Worm (Caenorhabditis elegans) whole organism, midembryonic: Measurements from ENCODE around the gene nhr-20.

Experiments
- T22C8.4 ChIP-seq: fragments of 200-800 bp; sonication (Bioruptor generic); IDR thresholded peaks from 2 replicates; pipeline ENCODE4 v1.3.6; 2022; ENCODE audit warnings: missing genetic modification characterization, missing compliant biosample characterization
- cog-1 ChIP-seq: sonication (generic microtip); optimal IDR thresholded peaks from 2 replicates; lab custom pipeline; 2016; ENCODE audit warnings: missing genetic modification characterization, missing compliant biosample characterization
- flt-1 ChIP-seq: fragments of 200-800 bp; sonication (Bioruptor generic); IDR thresholded peaks from 2 replicates; pipeline ENCODE4 v1.3.6; 2022; ENCODE audit warnings: missing genetic modification characterization, missing compliant biosample characterization
- klf-2 ChIP-seq: fragments of 200-800 bp; sonication (Bioruptor generic); conservative IDR thresholded peaks from 2 replicates; pipeline ENCODE4 v1.3.6; 2022; ENCODE audit warnings: missing genetic modification reagents, missing genetic modification characterization, missing compliant biosample characterization
- med-1 ChIP-seq: sonication (generic microtip); optimal IDR thresholded peaks from 2 replicates; lab custom pipeline; 2017; ENCODE audit warnings: missing genetic modification characterization, mild to moderate bottlenecking, missing compliant biosample characterization, antibody characterized with exemption, missing genetic modification reagents; ENCODE audit not compliant: insufficient read depth
- ref-1 ChIP-seq: fragments of 200-800 bp; sonication (Bioruptor generic); conservative IDR thresholded peaks from 2 replicates; pipeline ENCODE4 v1.3.6; 2022; ENCODE audit warnings: missing genetic modification reagents, missing genetic modification characterization, missing compliant biosample characterization
- tab-1 ChIP-seq: fragments of 200-800 bp; sonication (Bioruptor generic); IDR thresholded peaks from 2 replicates; pipeline ENCODE4 v1.3.6; 2022; ENCODE audit warnings: missing genetic modification characterization, missing compliant biosample characterization
- ztf-23 ChIP-seq: fragments of 200-800 bp; sonication (Bioruptor generic); IDR thresholded peaks from 2 replicates; pipeline ENCODE4 v1.3.6; 2022; ENCODE audit warnings: missing genetic modification reagents, missing genetic modification characterization, missing compliant biosample characterization
- ztf-29 ChIP-seq: fragments of 200-800 bp; sonication (Bioruptor generic); IDR thresholded peaks from 2 replicates; pipeline ENCODE4 v1.3.6; 2022; ENCODE audit warnings: missing genetic modification reagents, missing genetic modification characterization, missing compliant biosample characterization

The nhr-20 gene

DNA sequence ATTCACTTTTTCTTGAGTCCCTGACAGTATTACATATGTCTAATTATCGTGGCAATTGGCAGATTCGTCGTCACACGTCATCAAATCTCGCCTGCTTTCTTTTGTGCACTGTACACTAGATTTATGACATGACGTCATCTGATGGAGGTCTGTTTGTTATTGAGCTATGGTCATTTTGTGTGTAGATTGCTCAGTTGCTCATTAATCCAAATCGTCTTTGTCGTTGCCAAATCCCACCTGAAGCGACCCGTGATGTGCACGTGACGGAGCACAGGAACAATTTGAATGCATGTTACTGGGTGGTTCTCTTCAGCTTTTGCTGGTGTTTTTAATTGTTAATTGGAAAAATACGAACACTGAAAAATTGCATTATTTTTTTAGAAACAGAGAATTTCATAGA lies 39.8 kb upstream of the nhr-20 start:
- TF ChIP-seq klf-2, result no peak
- no peak for TF ChIP-seq ztf-29 (GFP tag; lab: Robert Waterston, UW)
- no peak for TF ChIP-seq ztf-23 (GFP tag; lab: Robert Waterston, UW)
- no peak for TF ChIP-seq flt-1 (GFP tag; lab: Robert Waterston, UW)
- TF ChIP-seq tab-1 (GFP tag; lab: Robert Waterston, UW), result no peak
- TF ChIP-seq med-1, result no peak

DNA sequence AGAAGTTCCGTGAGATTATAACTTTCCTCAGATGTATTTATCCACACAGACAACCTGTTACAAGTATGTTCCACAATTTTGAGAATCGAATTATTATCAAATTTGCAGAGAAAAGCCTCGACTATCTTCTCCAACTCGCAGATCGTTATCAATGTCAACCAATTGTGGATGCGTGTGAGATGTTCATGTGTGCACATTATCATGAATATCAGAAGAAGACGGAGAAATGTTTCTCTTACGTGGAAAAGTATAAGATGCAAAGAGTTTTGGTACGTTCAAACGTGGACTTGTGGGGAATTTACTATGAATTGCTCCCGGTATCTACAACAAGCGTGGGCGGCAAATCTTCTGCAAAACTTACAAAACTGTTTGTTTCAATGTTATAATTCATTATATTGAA lies 38.0 kb upstream of the nhr-20 start:
- TF ChIP-seq cog-1 (tag; lab: Kevin White, UChicago) (no peak), ztf-29 (GFP tag; lab: Robert Waterston, UW) (no peak), tab-1 (GFP tag; lab: Robert Waterston, UW) (no peak), T22C8.4 (GFP tag; lab: Robert Waterston, UW) (no peak), med-1 (no peak)

DNA sequence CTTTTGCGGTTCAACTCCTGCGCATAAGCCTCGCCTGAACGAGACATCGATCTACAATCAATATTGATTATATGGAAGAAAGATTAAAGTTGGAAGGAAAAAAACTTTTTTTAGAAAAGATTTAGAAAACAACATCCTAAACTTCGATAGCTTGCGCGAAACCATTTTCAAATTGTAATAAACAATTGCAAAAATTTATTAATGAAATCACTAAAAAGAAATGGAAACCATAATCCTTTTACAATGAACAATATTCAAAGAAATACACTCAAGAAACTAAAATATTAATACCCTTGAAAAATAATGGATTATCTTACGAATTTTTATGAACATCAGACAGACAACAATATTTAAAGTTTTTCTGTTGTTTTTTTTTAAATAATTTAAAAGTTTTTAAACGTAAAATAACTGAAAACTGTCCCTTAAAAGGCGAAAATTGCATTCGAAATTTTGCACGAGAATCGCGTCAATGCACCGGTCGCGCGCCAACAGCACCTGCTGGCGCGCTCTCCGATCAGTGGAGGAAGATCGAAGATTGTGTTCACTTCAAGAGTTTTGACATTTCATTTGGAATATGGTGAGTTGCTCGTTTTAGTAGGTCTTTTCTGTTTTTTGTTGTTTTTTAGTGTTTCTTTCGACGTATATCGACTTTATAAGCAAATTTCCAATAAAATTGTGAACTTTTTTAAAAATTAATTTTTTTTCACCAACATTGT lies 36.4 kb upstream of the nhr-20 start, which contains the start of the genes sftb-1 and R10E4.1:
Gene sftb-1, minus strand, starts transcription at position 51 of the 716 bp plus-strand sequence.
Gene R10E4.1, plus strand, starts transcription at position 524 of the 716 bp plus-strand sequence.
- TF ChIP-seq klf-2 (no peak), tab-1 (GFP tag; lab: Robert Waterston, UW) (no peak), ztf-23 (GFP tag; lab: Robert Waterston, UW) (peak; percentile 17; the same call in 1 of the 2 replicates), cog-1 (tag; lab: Kevin White, UChicago) (no peak), flt-1 (GFP tag; lab: Robert Waterston, UW) (no peak), med-1 (no peak), ztf-29 (GFP tag; lab: Robert Waterston, UW) (no peak)

DNA sequence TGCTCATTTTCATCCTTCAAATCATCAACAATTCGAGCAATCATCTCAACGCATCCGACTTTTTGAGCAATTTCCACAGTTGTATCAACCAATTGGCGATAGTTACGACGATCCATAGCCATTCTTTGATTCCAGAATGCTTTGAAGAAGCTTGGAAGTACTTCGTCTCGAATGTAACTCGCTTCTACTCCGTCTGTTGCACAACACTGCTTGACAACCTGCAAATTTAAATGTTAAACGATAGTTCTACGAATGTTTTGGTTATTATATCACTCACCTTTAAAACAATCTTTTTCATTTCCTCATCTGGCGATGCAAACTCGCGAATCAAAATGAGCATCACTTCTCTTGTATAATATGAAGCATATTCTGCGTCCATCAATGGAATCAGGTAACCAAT lies 32.9 kb upstream of the nhr-20 start:
- no peak for TF ChIP-seq ztf-29 (GFP tag; lab: Robert Waterston, UW)

DNA sequence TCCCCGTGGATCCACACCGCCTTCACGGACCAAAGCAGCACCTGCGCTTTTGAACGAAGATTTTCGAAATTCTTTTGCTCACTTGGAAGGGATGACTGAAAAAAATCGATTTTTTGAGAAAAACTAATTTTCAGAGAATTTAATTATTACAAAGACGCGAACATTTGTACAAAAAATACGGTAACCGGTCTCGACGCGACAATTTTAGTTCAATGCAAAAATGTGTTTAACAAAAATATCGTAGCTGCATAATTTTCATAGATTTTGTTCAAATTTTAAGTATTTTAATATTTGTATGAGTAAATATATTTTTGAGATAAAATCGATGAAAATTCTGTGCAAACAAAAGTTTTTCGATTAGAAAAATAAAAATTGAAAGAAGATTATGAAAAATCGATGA lies 30.0 kb upstream of the nhr-20 start, which contains the start of gene T08A11.1:
Gene T08A11.1, minus strand, starts transcription at position 101 of the 400 bp plus-strand sequence.
- no peak for TF ChIP-seq med-1
- no peak for TF ChIP-seq klf-2
- TF ChIP-seq ref-1 (GFP tag; lab: Robert Waterston, UW), result no peak
- TF ChIP-seq flt-1 (GFP tag; lab: Robert Waterston, UW), result no peak
- no peak for TF ChIP-seq cog-1 (tag; lab: Kevin White, UChicago)
- TF ChIP-seq ztf-23 (GFP tag; lab: Robert Waterston, UW), result no peak
- no peak for TF ChIP-seq T22C8.4 (GFP tag; lab: Robert Waterston, UW)
- no peak for TF ChIP-seq ztf-29 (GFP tag; lab: Robert Waterston, UW)
- no peak for TF ChIP-seq tab-1 (GFP tag; lab: Robert Waterston, UW)

DNA sequence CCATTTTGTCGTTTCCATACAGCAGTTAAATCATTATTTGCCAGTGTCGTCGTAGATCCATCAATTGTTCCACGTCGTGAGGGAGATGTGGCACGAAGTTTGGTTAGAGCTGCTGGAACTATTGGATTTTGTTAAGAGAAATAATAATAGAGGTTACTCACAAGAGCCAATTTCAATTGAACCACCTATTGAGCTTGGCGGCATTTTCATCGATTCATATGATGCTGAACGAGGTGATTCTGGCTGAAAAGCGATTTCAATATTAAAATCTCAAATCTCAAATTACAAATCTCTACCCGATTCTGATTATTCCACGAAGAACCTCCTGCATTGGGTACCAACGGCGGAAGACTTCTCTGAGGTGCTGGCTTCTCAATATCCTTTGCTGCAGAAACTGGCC lies 24.9 kb upstream of the nhr-20 start:
- TF ChIP-seq cog-1 (tag; lab: Kevin White, UChicago), result no peak
- no peak for TF ChIP-seq ztf-23 (GFP tag; lab: Robert Waterston, UW)
- no peak for TF ChIP-seq ref-1 (GFP tag; lab: Robert Waterston, UW)
- TF ChIP-seq T22C8.4 (GFP tag; lab: Robert Waterston, UW), result no peak
- TF ChIP-seq klf-2, result no peak
- TF ChIP-seq flt-1 (GFP tag; lab: Robert Waterston, UW), result no peak
- no peak for TF ChIP-seq ztf-29 (GFP tag; lab: Robert Waterston, UW)
- TF ChIP-seq tab-1 (GFP tag; lab: Robert Waterston, UW), result no peak
- TF ChIP-seq med-1, result no peak

DNA sequence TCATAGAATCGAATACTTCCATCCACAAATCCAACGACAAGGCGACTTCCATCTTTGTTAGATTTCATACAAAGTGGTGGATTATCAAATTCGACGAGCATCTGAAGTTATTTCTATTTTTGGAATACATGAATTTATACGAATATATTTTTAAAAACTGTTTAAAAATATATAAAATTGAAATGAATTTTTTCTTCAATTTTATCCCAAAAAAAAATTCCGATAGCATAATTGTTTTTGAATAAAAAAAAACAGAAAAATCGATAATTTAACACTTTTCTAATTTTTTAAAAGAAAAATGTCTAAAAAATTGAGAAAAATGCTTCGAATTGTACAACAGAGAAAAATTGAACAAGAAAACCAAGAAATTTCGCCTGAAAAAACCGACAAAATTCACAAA lies 14.6 kb upstream of the nhr-20 start, which contains the start of gene Y44F5A.1:
Gene Y44F5A.1, minus strand, starts transcription at position 101 of the 400 bp plus-strand sequence.
- TF ChIP-seq klf-2, result no peak
- no peak for TF ChIP-seq flt-1 (GFP tag; lab: Robert Waterston, UW)
- TF ChIP-seq T22C8.4 (GFP tag; lab: Robert Waterston, UW), result no peak
- TF ChIP-seq med-1, result no peak
- no peak for TF ChIP-seq ztf-23 (GFP tag; lab: Robert Waterston, UW)
- no peak for TF ChIP-seq ztf-29 (GFP tag; lab: Robert Waterston, UW)
- no peak for TF ChIP-seq tab-1 (GFP tag; lab: Robert Waterston, UW)
- no peak for TF ChIP-seq cog-1 (tag; lab: Kevin White, UChicago)
- no peak for TF ChIP-seq ref-1 (GFP tag; lab: Robert Waterston, UW)

DNA sequence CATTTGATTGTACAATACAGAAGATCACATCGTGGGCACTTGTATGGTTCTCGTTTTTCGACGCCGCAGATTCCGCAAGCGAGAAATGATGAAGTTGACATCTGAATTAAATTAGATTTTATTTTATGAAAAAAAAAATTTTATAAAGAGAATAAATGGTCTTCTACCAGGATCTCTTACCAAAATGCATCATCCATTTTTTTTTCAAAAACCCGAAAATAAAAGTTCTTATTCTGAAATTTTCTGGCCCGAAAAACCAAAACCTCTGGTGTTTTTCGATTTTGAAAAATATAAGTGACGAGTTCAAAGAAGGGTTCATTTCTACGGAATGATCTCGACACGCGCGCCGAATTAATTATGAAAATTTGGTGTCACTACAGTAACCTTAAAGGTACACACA lies 11.3 kb upstream of the nhr-20 start, which contains the start of gene zhit-2:
Gene zhit-2, minus strand, starts transcription at position 101 of the 400 bp plus-strand sequence.
- no peak for TF ChIP-seq flt-1 (GFP tag; lab: Robert Waterston, UW)
- no peak for TF ChIP-seq ztf-23 (GFP tag; lab: Robert Waterston, UW)
- TF ChIP-seq T22C8.4 (GFP tag; lab: Robert Waterston, UW), result no peak
- no peak for TF ChIP-seq tab-1 (GFP tag; lab: Robert Waterston, UW)
- TF ChIP-seq med-1, result no peak
- TF ChIP-seq klf-2, result no peak
- no peak for TF ChIP-seq cog-1 (tag; lab: Kevin White, UChicago)
- no peak for TF ChIP-seq ref-1 (GFP tag; lab: Robert Waterston, UW)
- TF ChIP-seq ztf-29 (GFP tag; lab: Robert Waterston, UW), result no peak

DNA sequence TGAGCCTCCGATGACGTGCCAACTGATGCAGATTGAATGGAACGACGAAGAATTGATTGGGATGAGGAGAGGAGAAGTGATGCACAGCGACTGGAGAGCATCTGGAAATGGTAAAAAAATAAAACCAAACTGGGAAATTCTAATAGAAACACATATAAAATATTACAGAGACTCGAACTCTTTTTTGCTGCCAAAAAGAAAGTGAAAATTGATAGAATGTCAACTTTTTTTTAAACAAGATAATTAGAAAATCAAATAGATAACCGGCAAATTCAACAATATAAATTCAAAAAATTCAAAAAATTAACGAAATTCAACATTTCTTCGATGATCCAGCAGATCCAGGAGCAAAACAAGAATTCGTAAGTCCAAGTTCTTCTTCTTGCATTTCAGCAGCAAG lies 10.4 kb upstream of the nhr-20 start, which contains the start of gene mrpl-21:
Gene mrpl-21, minus strand, starts transcription at position 101 of the 400 bp plus-strand sequence.
- no peak for TF ChIP-seq flt-1 (GFP tag; lab: Robert Waterston, UW)
- no peak for TF ChIP-seq ztf-29 (GFP tag; lab: Robert Waterston, UW)
- TF ChIP-seq med-1, result no peak
- TF ChIP-seq klf-2, result no peak
- TF ChIP-seq T22C8.4 (GFP tag; lab: Robert Waterston, UW), result no peak
- TF ChIP-seq ref-1 (GFP tag; lab: Robert Waterston, UW), result no peak
- no peak for TF ChIP-seq ztf-23 (GFP tag; lab: Robert Waterston, UW)
- no peak for TF ChIP-seq tab-1 (GFP tag; lab: Robert Waterston, UW)
- no peak for TF ChIP-seq cog-1 (tag; lab: Kevin White, UChicago)
